Fruit fly (Drosophila melanogaster) whole organism, prepupa: ENCODE measurements around the gene tow.

Experiments
- CG10631 ChIP-seq: fragments of 200-800 bp; sonication (Bioruptor generic); optimal IDR thresholded peaks from 2 replicates; lab custom pipeline; 2016; ENCODE audit warnings: missing biosample characterization, missing genetic modification characterization
- CG10669 ChIP-seq: fragments of 200-800 bp; sonication (Bioruptor generic); optimal IDR thresholded peaks from 3 replicates; lab custom pipeline; 2018; ENCODE audit warnings: missing biosample characterization, mild to moderate bottlenecking, missing genetic modification characterization, moderate library complexity
- CG11902 ChIP-seq: fragments of 200-800 bp; sonication (Bioruptor generic); optimal IDR thresholded peaks from 3 replicates; lab custom pipeline; 2016; ENCODE audit warnings: missing biosample characterization, missing genetic modification characterization
- CG15336 ChIP-seq: fragments of 200-800 bp; sonication (Bioruptor generic); IDR thresholded peaks from 2 replicates; pipeline ENCODE4 v1.3.6; 2022; ENCODE audit warnings: missing biosample characterization, missing genetic modification characterization
- CG1621 ChIP-seq: fragments of 200-800 bp; sonication (Bioruptor generic); optimal IDR thresholded peaks from 3 replicates; lab custom pipeline; 2018; ENCODE audit warnings: missing biosample characterization, mild to moderate bottlenecking, missing genetic modification characterization
- CG16779 ChIP-seq: fragments of 200-800 bp; sonication (Bioruptor generic); optimal IDR thresholded peaks from 3 replicates; lab custom pipeline; 2017; ENCODE audit warnings: missing biosample characterization, mild to moderate bottlenecking, missing genetic modification characterization
- CG3032 ChIP-seq: fragments of 200-800 bp; optimal IDR thresholded peaks from 2 replicates; lab custom pipeline; 2019; ENCODE audit warnings: missing biosample characterization, mild to moderate bottlenecking, missing genetic modification characterization, moderate library complexity
- CG31627 ChIP-seq: fragments of 200-800 bp; sonication (Bioruptor generic); optimal IDR thresholded peaks from 3 replicates; lab custom pipeline; 2016; ENCODE audit warnings: missing biosample characterization, missing genetic modification characterization
- CG32006 ChIP-seq: fragments of 200-800 bp; sonication (Bioruptor generic); optimal IDR thresholded peaks from 3 replicates; lab custom pipeline; 2017; ENCODE audit warnings: missing biosample characterization, mild to moderate bottlenecking, missing genetic modification characterization
- CG34406 ChIP-seq: fragments of 200-800 bp; sonication (Bioruptor generic); optimal IDR thresholded peaks from 3 replicates; lab custom pipeline; 2016; ENCODE audit warnings: missing biosample characterization, missing genetic modification characterization
- CG3919 ChIP-seq: fragments of 200-800 bp; sonication (Bioruptor generic); optimal IDR thresholded peaks from 3 replicates; lab custom pipeline; 2016; ENCODE audit warnings: missing biosample characterization, missing genetic modification characterization
- CG4318 ChIP-seq: fragments of 200-800 bp; sonication (Bioruptor generic); optimal IDR thresholded peaks from 3 replicates; lab custom pipeline; 2017; ENCODE audit warnings: missing biosample characterization, mild to moderate bottlenecking, missing genetic modification characterization
- CG6163 ChIP-seq: fragments of 200-800 bp; sonication (Bioruptor generic); IDR thresholded peaks from 3 replicates; pipeline ENCODE4 v1.3.6; 2022; ENCODE audit warnings: missing biosample characterization, missing genetic modification characterization
- CG6276 ChIP-seq: fragments of 200-800 bp; sonication (Bioruptor generic); optimal IDR thresholded peaks from 2 replicates; lab custom pipeline; 2017; ENCODE audit warnings: missing biosample characterization, mild to moderate bottlenecking, missing genetic modification characterization
- CG6792 ChIP-seq: fragments of 200-800 bp; sonication (Bioruptor generic); optimal IDR thresholded peaks from 3 replicates; lab custom pipeline; 2016; ENCODE audit warnings: missing biosample characterization, missing genetic modification characterization
- CG6808 ChIP-seq: fragments of 200-800 bp; sonication (Bioruptor generic); optimal IDR thresholded peaks from 3 replicates; lab custom pipeline; 2017; ENCODE audit warnings: missing biosample characterization, missing genetic modification characterization, mild to moderate bottlenecking, moderate library complexity, missing genetic modification reagents
- CG7368 ChIP-seq: fragments of 200-800 bp; sonication (Bioruptor generic); optimal IDR thresholded peaks from 3 replicates; lab custom pipeline; 2016; ENCODE audit warnings: missing biosample characterization, missing genetic modification characterization
- CG8632 ChIP-seq: fragments of 200-800 bp; sonication (Bioruptor generic); optimal IDR thresholded peaks from 3 replicates; lab custom pipeline; 2016; ENCODE audit warnings: missing biosample characterization, missing genetic modification characterization
- Eip75B ChIP-seq: fragments of 200-800 bp; sonication (Bioruptor generic); optimal IDR thresholded peaks from 3 replicates; lab custom pipeline; 2016; ENCODE audit warnings: missing biosample characterization, missing genetic modification characterization
- Eip78C ChIP-seq: fragments of 200-800 bp; sonication (Bioruptor generic); peaks from one replicate; lab custom pipeline; 2016; ENCODE audit warnings: missing biosample characterization, missing genetic modification characterization
- Eip93F ChIP-seq: fragments of 200-800 bp; sonication (Bioruptor generic); optimal IDR thresholded peaks from 2 replicates; lab custom pipeline; 2016; ENCODE audit warnings: missing biosample characterization, mild to moderate bottlenecking, missing genetic modification characterization
- Ets96B ChIP-seq: fragments of 200-800 bp; optimal IDR thresholded peaks from 2 replicates; lab custom pipeline; 2019; ENCODE audit warnings: missing biosample characterization, mild to moderate bottlenecking, missing genetic modification characterization, moderate library complexity
- Gug ChIP-seq: fragments of 200-800 bp; sonication (Bioruptor generic); IDR thresholded peaks from 2 replicates; pipeline ENCODE4 v1.3.6; 2022; ENCODE audit warnings: missing biosample characterization, missing genetic modification characterization
- Hr38 ChIP-seq: sonication (Bioruptor generic); optimal IDR thresholded peaks from 2 replicates; lab custom pipeline; 2016; ENCODE audit warnings: missing biosample characterization, missing genetic modification characterization
- Hr39 ChIP-seq: fragments of 200-800 bp; sonication (Bioruptor generic); optimal IDR thresholded peaks from 2 replicates; lab custom pipeline; 2016; ENCODE audit warnings: missing biosample characterization, missing genetic modification characterization
- Hr4 ChIP-seq: fragments of 200-800 bp; sonication (Bioruptor generic); optimal IDR thresholded peaks from 3 replicates; lab custom pipeline; 2016; ENCODE audit warnings: missing biosample characterization, missing genetic modification characterization
- Lpt ChIP-seq: fragments of 200-800 bp; sonication (Bioruptor generic); optimal IDR thresholded peaks from 3 replicates; lab custom pipeline; 2016; ENCODE audit warnings: missing biosample characterization, missing genetic modification characterization
- OdsH ChIP-seq: fragments of 200-800 bp; sonication (Bioruptor generic); optimal IDR thresholded peaks from 3 replicates; lab custom pipeline; 2016; ENCODE audit warnings: missing biosample characterization, missing genetic modification characterization
- Sox102F ChIP-seq: fragments of 200-800 bp; sonication (Bioruptor generic); optimal IDR thresholded peaks from 2 replicates; lab custom pipeline; 2016; ENCODE audit warnings: missing biosample characterization, mild to moderate bottlenecking, missing genetic modification characterization
- Sox14 ChIP-seq: fragments of 200-800 bp; sonication (Bioruptor generic); optimal IDR thresholded peaks from 3 replicates; lab custom pipeline; 2016; ENCODE audit warnings: missing biosample characterization, missing genetic modification characterization
- Sox15 ChIP-seq: fragments of 200-800 bp; sonication (Bioruptor generic); optimal IDR thresholded peaks from 3 replicates; lab custom pipeline; 2016; ENCODE audit warnings: missing biosample characterization, missing genetic modification characterization
- achi ChIP-seq: fragments of 200-800 bp; sonication (Bioruptor generic); optimal IDR thresholded peaks from 3 replicates; lab custom pipeline; 2016; ENCODE audit warnings: missing biosample characterization, missing genetic modification characterization
- acj6 ChIP-seq: fragments of 200-800 bp; sonication (Bioruptor generic); optimal IDR thresholded peaks from 3 replicates; lab custom pipeline; 2016; ENCODE audit warnings: missing biosample characterization, missing genetic modification characterization
- cyc ChIP-seq: fragments of 200-800 bp; sonication (Bioruptor generic); optimal IDR thresholded peaks from 3 replicates; lab custom pipeline; 2016; ENCODE audit warnings: missing biosample characterization, missing genetic modification characterization
- dsx ChIP-seq: fragments of 200-800 bp; optimal IDR thresholded peaks from 3 replicates; lab custom pipeline; 2019; ENCODE audit warnings: missing biosample characterization, mild to moderate bottlenecking, missing genetic modification characterization, moderate library complexity; ENCODE audit not compliant: poor library complexity, severe bottlenecking
- eg ChIP-seq: fragments of 200-800 bp; sonication (Bioruptor generic); IDR thresholded peaks from 3 replicates; pipeline ENCODE4 v1.3.6; 2022; ENCODE audit warnings: missing biosample characterization, missing genetic modification characterization
- esn ChIP-seq: fragments of 200-800 bp; sonication (Bioruptor generic); optimal IDR thresholded peaks from 2 replicates; lab custom pipeline; 2016; ENCODE audit warnings: missing biosample characterization, mild to moderate bottlenecking, missing genetic modification characterization, moderate library complexity
- fd59A ChIP-seq: fragments of 200-800 bp; sonication (Bioruptor generic); optimal IDR thresholded peaks from 2 replicates; lab custom pipeline; 2017; ENCODE audit warnings: missing biosample characterization, mild to moderate bottlenecking, missing genetic modification characterization, missing genetic modification reagents
- fd85E ChIP-seq: fragments of 200-800 bp; sonication (Bioruptor generic); optimal IDR thresholded peaks from 3 replicates; lab custom pipeline; 2016; ENCODE audit warnings: missing biosample characterization, missing genetic modification characterization
- lz ChIP-seq: fragments of 200-800 bp; sonication (Bioruptor generic); optimal IDR thresholded peaks from 3 replicates; lab custom pipeline; 2016; ENCODE audit warnings: missing biosample characterization, missing genetic modification characterization
- net ChIP-seq: fragments of 200-800 bp; sonication (Bioruptor generic); optimal IDR thresholded peaks from 3 replicates; lab custom pipeline; 2016; ENCODE audit warnings: missing biosample characterization, missing genetic modification characterization
- pdm3 ChIP-seq: fragments of 200-800 bp; sonication (Bioruptor generic); optimal IDR thresholded peaks from 3 replicates; lab custom pipeline; 2016; ENCODE audit warnings: missing biosample characterization, missing genetic modification characterization
- svp ChIP-seq: fragments of 200-800 bp; sonication (Bioruptor generic); peaks from one replicate; lab custom pipeline; 2016; ENCODE audit warnings: missing biosample characterization, missing genetic modification characterization
- topi ChIP-seq: fragments of 200-800 bp; sonication (Bioruptor generic); optimal IDR thresholded peaks from 3 replicates; lab custom pipeline; 2016; ENCODE audit warnings: missing biosample characterization, missing genetic modification characterization

The tow gene

dm6 chr3L:6967797-6968196 lies 25.1 kb downstream of the tow start, which contains the start of gene CG10064:
TSS of gene CG10064 (minus strand) at chr3L:6967897.
- no peak for TF ChIP-seq eg (GFP tag; lab: Robert Waterston, UW)
- no peak for TF ChIP-seq CG16779 (tag; lab: Kevin White, UChicago)
- no peak for TF ChIP-seq fd85E (GFP tag; lab: Kevin White, UChicago)
- no peak for TF ChIP-seq dsx
- TF ChIP-seq Hr38 (GFP tag; lab: Kevin White, UChicago) = no peak

dm6 chr3L:6968961-6969814 lies 26.5 kb downstream of the tow start, which contains the start of the genes Mis12 and CG9953:
TSS of gene Mis12 (minus strand) at chr3L:6969048.
TSS of gene CG9953 (plus strand) at chr3L:6969658.
- peak; percentile 44 for TF ChIP-seq CG10631
- TF ChIP-seq OdsH (GFP tag; lab: Kevin White, UChicago) = peak; percentile 32
- no peak for TF ChIP-seq CG16779 (tag; lab: Kevin White, UChicago)
- TF ChIP-seq Hr4 (GFP tag; lab: Kevin White, UChicago) = peak; percentile 57
- peak; percentile 55 for TF ChIP-seq pdm3 (GFP tag; lab: Kevin White, UChicago)
- TF ChIP-seq Sox15 (GFP tag; lab: Kevin White, UChicago) = peak; percentile 28
- TF ChIP-seq CG11902 = peak; percentile 14
- TF ChIP-seq topi = peak; percentile 13
- TF ChIP-seq svp = peak; percentile 80
- no peak for TF ChIP-seq Lpt (GFP tag; lab: Kevin White, UChicago)
- peak; percentile 23 for TF ChIP-seq CG6792 (GFP tag; lab: Kevin White, UChicago)
- TF ChIP-seq eg (GFP tag; lab: Robert Waterston, UW) = peak; percentile 80
- TF ChIP-seq Ets96B = peak; percentile 27
- peak; percentile 48 for TF ChIP-seq lz
- TF ChIP-seq CG10669 (GFP tag; lab: Kevin White, UChicago) = peak; percentile 19
- peak; percentile 25 for TF ChIP-seq CG3032 (tag; lab: Kevin White, UChicago)
- TF ChIP-seq CG32006 (GFP tag; lab: Kevin White, UChicago) = peak; percentile 67
- TF ChIP-seq dsx = no peak
- peak; percentile 63 for TF ChIP-seq esn (GFP tag; lab: Kevin White, UChicago)
- no peak for TF ChIP-seq Sox102F (GFP tag; lab: Kevin White, UChicago)
- peak; percentile 24 for TF ChIP-seq CG6276 (GFP tag; lab: Kevin White, UChicago)
- peak; percentile 33 for TF ChIP-seq Eip75B (GFP tag; lab: Kevin White, UChicago)
- TF ChIP-seq CG31627 (GFP tag; lab: Kevin White, UChicago) = peak; percentile 42
- peak; percentile 44 for TF ChIP-seq CG3919
- TF ChIP-seq Eip78C (GFP tag; lab: Kevin White, UChicago) = peak; percentile 86
- TF ChIP-seq fd59A (GFP tag; lab: Kevin White, UChicago) = no peak
- TF ChIP-seq Gug (GFP tag; lab: Robert Waterston, UW) = peak; percentile 27; the same call in 1 of the 2 replicates
- peak; percentile 48 for TF ChIP-seq achi (GFP tag; lab: Kevin White, UChicago)
- TF ChIP-seq CG1621 (tag; lab: Kevin White, UChicago) = no peak
- no peak for TF ChIP-seq CG7368 (GFP tag; lab: Kevin White, UChicago)
- TF ChIP-seq Eip93F (GFP tag; lab: Kevin White, UChicago) = no peak
- TF ChIP-seq Hr39 = peak; percentile 24
- peak; percentile 61 for TF ChIP-seq CG15336
- TF ChIP-seq CG34406 (GFP tag; lab: Kevin White, UChicago) = peak; percentile 19
- peak; percentile 37 for TF ChIP-seq Sox14
- peak; percentile 74 for TF ChIP-seq CG6163 (GFP tag; lab: Robert Waterston, UW)
- peak; percentile 23 for TF ChIP-seq cyc (GFP tag; lab: Kevin White, UChicago)
- TF ChIP-seq CG8632 (GFP tag; lab: Kevin White, UChicago) = peak; percentile 40
- TF ChIP-seq CG4318 = peak; percentile 55
- TF ChIP-seq net (GFP tag; lab: Kevin White, UChicago) = peak; percentile 18
- peak; percentile 32 for TF ChIP-seq acj6 (GFP tag; lab: Kevin White, UChicago)
- no peak for TF ChIP-seq fd85E (GFP tag; lab: Kevin White, UChicago)
- TF ChIP-seq CG6808 (GFP tag; lab: Kevin White, UChicago) = peak; percentile 31
